Fruit fly (Drosophila melanogaster): Measurements from ENCODE around the gene spg.

- TF ChIP-seq Myc (optimal IDR thresholded peaks at IDR 0.05) (no peak), ttk (optimal IDR thresholded peaks at IDR 0.05) (no peak), Sin3A (optimal IDR thresholded peaks at IDR 0.05) (no peak), h (optimal IDR thresholded peaks at IDR 0.05) (no peak), psq (optimal IDR thresholded peaks at IDR 0.05) (no peak)
These were observed 38.4 kb downstream of the spg start, which contains the start of gene Nepl21 for dm6 chr3R:28883434-28883833.
